Fruit fly (Drosophila melanogaster): ENCODE measurements around the gene ymp.

dm6 chr3R:25650417-25650816, 41.5 kb upstream of the ymp start:
- TF ChIP-seq CG31388 (GFP tag; optimal IDR thresholded peaks at IDR 0.05), result no peak
- no peak for TF ChIP-seq CG10366 (GFP tag; IDR thresholded peaks at IDR 0.05)
- TF ChIP-seq kay (GFP tag; optimal IDR thresholded peaks at IDR 0.05), result no peak
- TF ChIP-seq Optix (GFP tag; IDR thresholded peaks at IDR 0.05), result no peak
- TF ChIP-seq Hr78 (GFP tag; optimal IDR thresholded peaks at IDR 0.05), result no peak
- TF ChIP-seq sob (GFP tag; IDR thresholded peaks at IDR 0.05), result no peak
- no peak for TF ChIP-seq run (tag; optimal IDR thresholded peaks at IDR 0.05)
- no peak for TF ChIP-seq Dbx (GFP tag; IDR thresholded peaks at IDR 0.05)
- TF ChIP-seq pb (GFP tag; optimal IDR thresholded peaks at IDR 0.05), result no peak
- TF ChIP-seq Side (GFP tag; optimal IDR thresholded peaks at IDR 0.05), result no peak
- TF ChIP-seq unc-4 (GFP tag; IDR thresholded peaks at IDR 0.05; ENCODE audit: partially characterized antibody), result no peak
- no peak for TF ChIP-seq pzg (GFP tag; optimal IDR thresholded peaks at IDR 0.05)
- TF ChIP-seq Doc2 (GFP tag; IDR thresholded peaks at IDR 0.05), result no peak

Measured in whole organism, embryonic.